Fruit fly (Drosophila melanogaster) whole organism, embryonic: ENCODE data around the gene Tim8.

Experiments
- Aef1 ChIP-seq: fragments of 200-800 bp; sonication (Bioruptor generic); IDR thresholded peaks from 3 replicates; pipeline ENCODE4 v1.3.6; 2022; ENCODE audit warnings: missing biosample characterization, missing genetic modification characterization
- CG10209 ChIP-seq: fragments of 200-800 bp; sonication (Bioruptor generic); optimal IDR thresholded peaks from 3 replicates; lab custom pipeline; 2017; ENCODE audit warnings: missing biosample characterization, mild to moderate bottlenecking, missing genetic modification characterization, missing genetic modification reagents
- CG11504 ChIP-seq: fragments of 200-800 bp; sonication (Bioruptor generic); optimal IDR thresholded peaks from 3 replicates; lab custom pipeline; 2019; ENCODE audit warnings: missing biosample characterization, mild to moderate bottlenecking, missing genetic modification characterization, moderate library complexity
- CG2199 ChIP-seq: fragments of 200-800 bp; sonication (Bioruptor generic); IDR thresholded peaks from 3 replicates; pipeline ENCODE4 v1.3.6; 2022; ENCODE audit warnings: missing biosample characterization, missing genetic modification characterization
- CG31365 ChIP-seq: fragments of 200-800 bp; sonication (Bioruptor generic); optimal IDR thresholded peaks from 2 replicates; lab custom pipeline; 2018; ENCODE audit warnings: missing biosample characterization, mild to moderate bottlenecking, missing genetic modification characterization
- CG4854 ChIP-seq: fragments of 200-800 bp; sonication (Bioruptor generic); optimal IDR thresholded peaks from 2 replicates; lab custom pipeline; 2016; ENCODE audit warnings: missing biosample characterization, missing genetic modification characterization, inconsistent platforms
- HLH54F ChIP-seq: fragments of 200-800 bp; sonication (Bioruptor generic); optimal IDR thresholded peaks from 3 replicates; lab custom pipeline; 2016; ENCODE audit warnings: missing biosample characterization, missing genetic modification characterization
- Hsf ChIP-seq: fragments of 200-800 bp; sonication (Bioruptor generic); optimal IDR thresholded peaks from 3 replicates; lab custom pipeline; 2016; ENCODE audit warnings: missing biosample characterization, missing genetic modification characterization
- NfI ChIP-seq: fragments of 200-800 bp; sonication (Bioruptor generic); optimal IDR thresholded peaks from 3 replicates; lab custom pipeline; 2018; ENCODE audit warnings: missing biosample characterization, mild to moderate bottlenecking, missing genetic modification characterization, moderate library complexity
- dysf ChIP-seq: fragments of 200-800 bp; sonication (Bioruptor generic); IDR thresholded peaks from 3 replicates; pipeline ENCODE4 v1.3.6; 2022; ENCODE audit warnings: missing biosample characterization, missing genetic modification characterization
- insv ChIP-seq, 2 experiments: fragments of 200-800 bp; sonication (Bioruptor generic); optimal IDR thresholded peaks; 3 replicates each; lab custom pipeline; 2016 to 2018; ENCODE audit warnings: missing biosample characterization in 2 of 2, missing genetic modification characterization in 2 of 2
- knrl ChIP-seq: fragments of 200-800 bp; sonication (Bioruptor generic); IDR thresholded peaks from 3 replicates; pipeline ENCODE4 v1.3.6; 2022; ENCODE audit warnings: missing biosample characterization, missing genetic modification characterization; ENCODE audit not compliant: partially characterized antibody
- pan ChIP-seq, 4 experiments: fragments of >200 bp in 3 of 4; fragments of 200-800 bp in 1 of 4; sonication (Bioruptor generic) in 1 of 4; optimal IDR thresholded peaks in 3 of 4; IDR thresholded peaks in 1 of 4; 2 replicates each; pipeline versions ENCODE4 v1.3.6 to Lab custom; 2017 to 2022; ENCODE audit warnings: missing biosample characterization in 2 of 4, missing genetic modification characterization in 2 of 4, mixed read lengths in 1 of 4
- ranshi ChIP-seq: fragments of 200-800 bp; sonication (Bioruptor generic); IDR thresholded peaks from 2 replicates; pipeline ENCODE4 v1.3.6; 2022; ENCODE audit warnings: missing biosample characterization, missing genetic modification characterization

- TF ChIP-seq CG2199 (GFP tag; lab: Robert Waterston, UW) (no peak), Aef1 (GFP tag; lab: Robert Waterston, UW) (no peak), ranshi (no peak), HLH54F (GFP tag; lab: Kevin White, UChicago) (no peak), dysf (no peak), Hsf (GFP tag; lab: Kevin White, UChicago) (no peak), NfI (GFP tag; lab: Kevin White, UChicago) (no peak), CG31365 (tag; lab: Kevin White, UChicago) (no peak), CG10209 (no peak), CG4854 (no peak), knrl (GFP tag; lab: Robert Waterston, UW) (no peak), pan (optimal IDR thresholded peaks at IDR 0.05; lab: Kevin White, UChicago) (no peak), pan (GFP tag; optimal IDR thresholded peaks at IDR 0.05 in 1 of 2, IDR thresholded peaks at IDR 0.05 in 1 of 2) (no peak), CG11504 (no peak), insv (GFP tag; optimal IDR thresholded peaks at IDR 0.05; lab: Kevin White, UChicago) (no peak)
Observed at dm6 chrX:11342771-11343170, 25.5 kb upstream of the Tim8 start.
